Fruit fly (Drosophila melanogaster) whole organism, embryonic: ENCODE results near the gene CG6040.
A peak's percentile ranks its signal among the peaks of the same experiment; 100 is the strongest.

Experiments used
- ATbp ChIP-seq: fragments of 200-800 bp; sonication (Bioruptor generic); optimal IDR thresholded peaks from 2 replicates; lab custom pipeline; 2017; ENCODE audit warnings: missing biosample characterization, mild to moderate bottlenecking, missing genetic modification characterization, missing genetic modification reagents
- Aef1 ChIP-seq: fragments of 200-800 bp; sonication (Bioruptor generic); IDR thresholded peaks from 3 replicates; pipeline ENCODE4 v1.3.6; 2022; ENCODE audit warnings: missing biosample characterization, missing genetic modification characterization
- Atf6 ChIP-seq: fragments of 200-800 bp; sonication (Bioruptor generic); IDR thresholded peaks from 2 replicates; pipeline ENCODE4 v1.3.6; 2022; ENCODE audit warnings: missing biosample characterization, missing genetic modification characterization
- BtbVII ChIP-seq: fragments of 200-800 bp; sonication (Bioruptor generic); optimal IDR thresholded peaks from 3 replicates; lab custom pipeline; 2017; ENCODE audit warnings: missing biosample characterization, mild to moderate bottlenecking, missing genetic modification characterization
- C15 ChIP-seq: fragments of 200-800 bp; sonication (Bioruptor generic); IDR thresholded peaks from 3 replicates; pipeline ENCODE4 v1.3.6; 2022; ENCODE audit warnings: missing biosample characterization, missing genetic modification characterization
- CG10147 ChIP-seq: fragments of 200-800 bp; sonication (Bioruptor generic); optimal IDR thresholded peaks from 2 replicates; lab custom pipeline; 2019; ENCODE audit warnings: missing biosample characterization, mild to moderate bottlenecking, missing genetic modification characterization, moderate library complexity
- CG10267 ChIP-seq: fragments of 200-800 bp; sonication (Bioruptor generic); optimal IDR thresholded peaks from 2 replicates; lab custom pipeline; 2018; ENCODE audit warnings: missing biosample characterization, mild to moderate bottlenecking, missing genetic modification characterization, moderate library complexity
- CG10431 ChIP-seq: fragments of 200-800 bp; sonication (Bioruptor generic); optimal IDR thresholded peaks from 3 replicates; lab custom pipeline; 2018; ENCODE audit warnings: missing biosample characterization, mild to moderate bottlenecking, missing genetic modification characterization
- CG11504 ChIP-seq: fragments of 200-800 bp; sonication (Bioruptor generic); optimal IDR thresholded peaks from 3 replicates; lab custom pipeline; 2019; ENCODE audit warnings: missing biosample characterization, mild to moderate bottlenecking, missing genetic modification characterization, moderate library complexity
- CG11695 ChIP-seq: fragments of 200-800 bp; sonication (Bioruptor generic); IDR thresholded peaks from 3 replicates; pipeline ENCODE4 v1.3.6; 2022; ENCODE audit warnings: missing biosample characterization, missing genetic modification characterization
- CG12659 ChIP-seq: fragments of 200-800 bp; sonication (Bioruptor generic); optimal IDR thresholded peaks from 3 replicates; lab custom pipeline; 2017; ENCODE audit warnings: mild to moderate bottlenecking, missing biosample characterization, missing genetic modification reagents, missing genetic modification characterization
- CG13287 ChIP-seq: fragments of 200-800 bp; sonication (Bioruptor generic); IDR thresholded peaks from 2 replicates; pipeline ENCODE4 v1.3.6; 2022; ENCODE audit warnings: missing biosample characterization, missing genetic modification characterization; ENCODE audit not compliant: partially characterized antibody
- CG14860 ChIP-seq: fragments of 200-800 bp; sonication (Bioruptor generic); IDR thresholded peaks from 3 replicates; pipeline ENCODE4 v1.3.6; 2022; ENCODE audit warnings: missing biosample characterization, missing genetic modification characterization; ENCODE audit not compliant: partially characterized antibody
- CG16815 ChIP-seq: fragments of 200-800 bp; sonication (Bioruptor generic); optimal IDR thresholded peaks from 3 replicates; lab custom pipeline; 2017; ENCODE audit warnings: missing biosample characterization, mild to moderate bottlenecking, missing genetic modification characterization
- CG18599 ChIP-seq: fragments of 200-800 bp; sonication (Bioruptor generic); optimal IDR thresholded peaks from 3 replicates; lab custom pipeline; 2017; ENCODE audit warnings: missing biosample characterization, missing genetic modification characterization, mild to moderate bottlenecking, moderate library complexity, missing genetic modification reagents
- CG2875 ChIP-seq: fragments of 200-800 bp; sonication (Bioruptor generic); optimal IDR thresholded peaks from 2 replicates; lab custom pipeline; 2017; ENCODE audit warnings: missing biosample characterization, mild to moderate bottlenecking, missing genetic modification characterization, missing genetic modification reagents
- CG30020 ChIP-seq: fragments of 200-800 bp; optimal IDR thresholded peaks from 2 replicates; lab custom pipeline; 2019; ENCODE audit warnings: missing biosample characterization, mild to moderate bottlenecking, missing genetic modification characterization, moderate library complexity
- CG32767 ChIP-seq: fragments of 200-800 bp; sonication (Bioruptor generic); IDR thresholded peaks from 2 replicates; pipeline ENCODE4 v1.3.6; 2022; ENCODE audit warnings: missing biosample characterization, missing genetic modification characterization
- CG6175 ChIP-seq: fragments of 200-800 bp; sonication (Bioruptor generic); IDR thresholded peaks from 3 replicates; pipeline ENCODE4 v1.3.6; 2022; ENCODE audit warnings: missing biosample characterization, missing genetic modification characterization
- CG6854 ChIP-seq: fragments of 200-800 bp; sonication (Bioruptor generic); optimal IDR thresholded peaks from 3 replicates; lab custom pipeline; 2017; ENCODE audit warnings: missing biosample characterization, mild to moderate bottlenecking, missing genetic modification characterization
- CG7963 ChIP-seq: fragments of 200-800 bp; sonication (Bioruptor generic); IDR thresholded peaks from 3 replicates; pipeline ENCODE4 v1.3.6; 2022; ENCODE audit warnings: missing biosample characterization, missing genetic modification characterization; ENCODE audit not compliant: partially characterized antibody
- CTCF ChIP-seq: fragments of 200-800 bp; sonication (Bioruptor generic); optimal IDR thresholded peaks from 2 replicates; lab custom pipeline; 2017; ENCODE audit warnings: missing biosample characterization, mild to moderate bottlenecking, missing genetic modification characterization, moderate library complexity
- CoRest ChIP-seq: fragments of 200-800 bp; sonication (Bioruptor generic); optimal IDR thresholded peaks from 3 replicates; lab custom pipeline; 2018; ENCODE audit warnings: missing biosample characterization, mild to moderate bottlenecking, missing genetic modification characterization, moderate library complexity
- Doc2 ChIP-seq: fragments of 200-800 bp; sonication (Bioruptor generic); IDR thresholded peaks from 2 replicates; pipeline ENCODE4 v1.3.6; 2022; ENCODE audit warnings: missing biosample characterization, missing genetic modification characterization
- Gug ChIP-seq: fragments of 200-800 bp; sonication (Bioruptor generic); IDR thresholded peaks from 4 replicates; pipeline ENCODE4 v1.3.6; 2022; ENCODE audit warnings: missing biosample characterization, missing genetic modification characterization
- H15 ChIP-seq: fragments of 200-800 bp; sonication (Bioruptor generic); IDR thresholded peaks from 3 replicates; pipeline ENCODE4 v1.3.6; 2022; ENCODE audit warnings: missing biosample characterization, missing genetic modification characterization
- Hr39 ChIP-seq: fragments of >200 bp; optimal IDR thresholded peaks from 2 replicates; lab custom pipeline; 2017
- NK7.1 ChIP-seq: fragments of 200-800 bp; sonication (Bioruptor generic); optimal IDR thresholded peaks from 3 replicates; lab custom pipeline; 2016; ENCODE audit warnings: missing biosample characterization, missing genetic modification characterization
- Optix ChIP-seq: fragments of 200-800 bp; sonication (Bioruptor generic); IDR thresholded peaks from 3 replicates; pipeline ENCODE4 v1.3.6; 2022; ENCODE audit warnings: missing biosample characterization, missing genetic modification characterization
- Pdp1 ChIP-seq, 2 experiments: fragments of 200-800 bp; sonication (Bioruptor generic); optimal IDR thresholded peaks; 3 replicates each; lab custom pipeline; 2016; ENCODE audit warnings: missing biosample characterization in 2 of 2, missing genetic modification characterization in 2 of 2, mild to moderate bottlenecking in 1 of 2, moderate library complexity in 1 of 2
- Side ChIP-seq: fragments of 200-800 bp; sonication (Bioruptor generic); optimal IDR thresholded peaks from 2 replicates; lab custom pipeline; 2016; ENCODE audit warnings: missing biosample characterization, missing genetic modification characterization
- Stat92E ChIP-seq, 3 experiments: fragments of >200 bp in 2 of 3; fragments of 200-800 bp in 1 of 3; sonication (Bioruptor generic) in 1 of 3; optimal IDR thresholded peaks; 2 replicates each; lab custom pipeline; 2017 to 2019; ENCODE audit warnings: missing biosample characterization in 3 of 3, missing genetic modification characterization in 3 of 3, mild to moderate bottlenecking in 1 of 3, moderate library complexity in 1 of 3
- bcd ChIP-seq: fragments of 200-800 bp; sonication (Bioruptor generic); optimal IDR thresholded peaks from 2 replicates; lab custom pipeline; 2017; ENCODE audit warnings: missing biosample characterization, mild to moderate bottlenecking, missing genetic modification characterization
- chm ChIP-seq: fragments of 200-800 bp; sonication (Bioruptor generic); IDR thresholded peaks from 2 replicates; pipeline ENCODE4 v1.3.6; 2022; ENCODE audit warnings: missing biosample characterization, missing genetic modification characterization
- disco-r ChIP-seq: fragments of 200-800 bp; sonication (Bioruptor generic); optimal IDR thresholded peaks from 2 replicates; lab custom pipeline; 2016; ENCODE audit warnings: missing biosample characterization, missing genetic modification characterization
- dm ChIP-seq: fragments of 200-800 bp; sonication (Bioruptor generic); optimal IDR thresholded peaks from 3 replicates; lab custom pipeline; 2016; ENCODE audit warnings: missing biosample characterization, missing genetic modification characterization
- ems ChIP-seq: fragments of 200-800 bp; sonication (Bioruptor generic); optimal IDR thresholded peaks from 3 replicates; lab custom pipeline; 2016; ENCODE audit warnings: missing biosample characterization, missing genetic modification characterization
- gcm ChIP-seq: fragments of 200-800 bp; sonication (Bioruptor generic); optimal IDR thresholded peaks from 2 replicates; lab custom pipeline; 2019; ENCODE audit warnings: missing biosample characterization, mild to moderate bottlenecking, missing genetic modification characterization, moderate library complexity
- gsb-n ChIP-seq: fragments of 200-800 bp; sonication (Bioruptor generic); optimal IDR thresholded peaks from 3 replicates; lab custom pipeline; 2018; ENCODE audit warnings: missing biosample characterization, mild to moderate bottlenecking, missing genetic modification characterization
- hbn ChIP-seq: fragments of 200-800 bp; sonication (Bioruptor generic); IDR thresholded peaks from 2 replicates; pipeline ENCODE4 v1.3.6; 2022; ENCODE audit warnings: missing biosample characterization, missing genetic modification characterization; ENCODE audit not compliant: partially characterized antibody
- inv ChIP-seq: fragments of 200-800 bp; sonication (Bioruptor generic); IDR thresholded peaks from 2 replicates; pipeline ENCODE4 v1.3.6; 2022; ENCODE audit warnings: missing biosample characterization, missing genetic modification characterization; ENCODE audit not compliant: partially characterized antibody
- kni ChIP-seq: fragments of 200-800 bp; sonication (Bioruptor generic); optimal IDR thresholded peaks from 3 replicates; lab custom pipeline; 2017; ENCODE audit warnings: mild to moderate bottlenecking, missing biosample characterization, missing genetic modification reagents, missing genetic modification characterization
- lola ChIP-seq, 3 experiments: fragments of >200 bp in 2 of 3; fragments of 200-800 bp in 1 of 3; sonication (Bioruptor generic) in 1 of 3; optimal IDR thresholded peaks; 2 replicates each; lab custom pipeline; 2017 to 2019; ENCODE audit warnings: missing biosample characterization in 3 of 3, missing genetic modification characterization in 3 of 3, mild to moderate bottlenecking in 1 of 3, moderate library complexity in 1 of 3
- mam ChIP-seq: fragments of 200-800 bp; sonication (Bioruptor generic); optimal IDR thresholded peaks from 3 replicates; lab custom pipeline; 2016; ENCODE audit warnings: missing biosample characterization, missing genetic modification characterization
- otp ChIP-seq: fragments of 200-800 bp; sonication (Bioruptor generic); IDR thresholded peaks from 3 replicates; pipeline ENCODE4, ENCODE4 v1.3.6; 2022; ENCODE audit warnings: missing biosample characterization, missing genetic modification characterization
- ranshi ChIP-seq: fragments of 200-800 bp; sonication (Bioruptor generic); IDR thresholded peaks from 2 replicates; pipeline ENCODE4 v1.3.6; 2022; ENCODE audit warnings: missing biosample characterization, missing genetic modification characterization
- sc ChIP-seq, 3 experiments: fragments of >200 bp in 2 of 3; fragments of 200-800 bp in 1 of 3; sonication (Bioruptor generic) in 1 of 3; optimal IDR thresholded peaks; 2 replicates in 2 of 3; 3 replicates in 1 of 3; lab custom pipeline; 2017; ENCODE audit warnings: mild to moderate bottlenecking in 1 of 3, missing biosample characterization in 1 of 3, missing genetic modification characterization in 1 of 3, missing genetic modification reagents in 1 of 3
- sd ChIP-seq: fragments of 200-800 bp; sonication (Bioruptor generic); optimal IDR thresholded peaks from 3 replicates; lab custom pipeline; 2018; ENCODE audit warnings: missing biosample characterization, mild to moderate bottlenecking, missing genetic modification characterization, moderate library complexity
- zfh2 ChIP-seq: fragments of 200-800 bp; sonication (Bioruptor generic); optimal IDR thresholded peaks from 2 replicates; lab custom pipeline; 2016; ENCODE audit warnings: missing biosample characterization, missing genetic modification characterization

The CG6040 gene

dm6 chr3R:19180263-19180893 is 83.6 kb downstream of the CG6040 start, which contains the start of the genes CG5555 and myd (continued):
- TF ChIP-seq CG30020 (tag; lab: Kevin White, UChicago) (no peak), CTCF (GFP tag; lab: Kevin White, UChicago) (no peak), hbn (peak; percentile 38; the same call in 1 of the 2 replicates), Doc2 (GFP tag; lab: Robert Waterston, UW) (no peak), dm (no peak), otp (GFP tag; lab: Robert Waterston, UW) (no peak), Aef1 (no peak; the same call in 2 of the 3 replicates), gsb-n (no peak), Pdp1 (GFP tag; optimal IDR thresholded peaks at IDR 0.05; lab: Kevin White, UChicago) (peak; percentile 11 to 66), CG10267 (tag; lab: Kevin White, UChicago) (peak; percentile 95), NK7.1 (GFP tag; lab: Kevin White, UChicago) (peak; percentile 30), ranshi (GFP tag; lab: Robert Waterston, UW) (peak; percentile 30; the same call in 1 of the 2 replicates), Hr39 (lab: Kevin White, UChicago) (no peak), lola (GFP tag; optimal IDR thresholded peaks at IDR 0.05; lab: Kevin White, UChicago) (no peak), ATbp (GFP tag; lab: Kevin White, UChicago) (no peak), CG6175 (GFP tag; lab: Robert Waterston, UW) (no peak), CG10147 (GFP tag; lab: Kevin White, UChicago) (peak; percentile 0), C15 (GFP tag; lab: Robert Waterston, UW) (no peak), kni (GFP tag; lab: Kevin White, UChicago) (peak; percentile 3), CoRest (no peak), mam (GFP tag; lab: Kevin White, UChicago) (peak; percentile 17), CG18599 (GFP tag; lab: Kevin White, UChicago) (peak; percentile 53), Atf6 (peak; percentile 74), disco-r (peak; percentile 57), bcd (no peak), Optix (GFP tag; lab: Robert Waterston, UW) (peak; percentile 42; the same call in 1 of the 3 replicates), CG2875 (GFP tag; lab: Kevin White, UChicago) (no peak), CG13287 (GFP tag; lab: Robert Waterston, UW) (peak; percentile 86), sc (optimal IDR thresholded peaks at IDR 0.05; lab: Kevin White, UChicago) (no peak), sc (GFP tag; optimal IDR thresholded peaks at IDR 0.05; lab: Kevin White, UChicago) (no peak), BtbVII (GFP tag; lab: Kevin White, UChicago) (peak; percentile 21), zfh2 (peak; percentile 40), inv (GFP tag; lab: Robert Waterston, UW) (peak; percentile 49), sd (tag; lab: Kevin White, UChicago) (peak; percentile 15), CG6854 (no peak), CG11504 (tag; lab: Kevin White, UChicago) (no peak), CG32767 (no peak), CG11695 (peak; percentile 46; the same call in 1 of the 3 replicates), CG14860 (GFP tag; lab: Robert Waterston, UW) (peak; percentile 75), Stat92E (GFP tag; optimal IDR thresholded peaks at IDR 0.05; lab: Kevin White, UChicago) (peak in 1 of 3 experiments; percentile 22), ems (GFP tag; lab: Kevin White, UChicago) (no peak), CG10431 (no peak), Gug (GFP tag; lab: Robert Waterston, UW) (no peak), chm (GFP tag; lab: Robert Waterston, UW) (peak; percentile 28; the same call in 1 of the 2 replicates), gcm (GFP tag; lab: Kevin White, UChicago) (peak; percentile 5), CG16815 (GFP tag; lab: Kevin White, UChicago) (no peak), H15 (GFP tag; lab: Robert Waterston, UW) (no peak), Side (no peak), CG12659 (peak; percentile 72), CG7963 (GFP tag; lab: Robert Waterston, UW) (peak; percentile 75)
